Fruit fly (Drosophila melanogaster) whole organism: ENCODE data around the gene Ptp61F.

ENCODE experiments used
- pan ChIP-seq: fragments of >200 bp; optimal IDR thresholded peaks from 2 replicates; lab custom pipeline; 2017
- usp ChIP-seq: fragments of >200 bp; optimal IDR thresholded peaks from 2 replicates; lab custom pipeline; 2017; ENCODE audit warnings: missing biosample characterization, missing genetic modification characterization, mixed read lengths

DNA sequence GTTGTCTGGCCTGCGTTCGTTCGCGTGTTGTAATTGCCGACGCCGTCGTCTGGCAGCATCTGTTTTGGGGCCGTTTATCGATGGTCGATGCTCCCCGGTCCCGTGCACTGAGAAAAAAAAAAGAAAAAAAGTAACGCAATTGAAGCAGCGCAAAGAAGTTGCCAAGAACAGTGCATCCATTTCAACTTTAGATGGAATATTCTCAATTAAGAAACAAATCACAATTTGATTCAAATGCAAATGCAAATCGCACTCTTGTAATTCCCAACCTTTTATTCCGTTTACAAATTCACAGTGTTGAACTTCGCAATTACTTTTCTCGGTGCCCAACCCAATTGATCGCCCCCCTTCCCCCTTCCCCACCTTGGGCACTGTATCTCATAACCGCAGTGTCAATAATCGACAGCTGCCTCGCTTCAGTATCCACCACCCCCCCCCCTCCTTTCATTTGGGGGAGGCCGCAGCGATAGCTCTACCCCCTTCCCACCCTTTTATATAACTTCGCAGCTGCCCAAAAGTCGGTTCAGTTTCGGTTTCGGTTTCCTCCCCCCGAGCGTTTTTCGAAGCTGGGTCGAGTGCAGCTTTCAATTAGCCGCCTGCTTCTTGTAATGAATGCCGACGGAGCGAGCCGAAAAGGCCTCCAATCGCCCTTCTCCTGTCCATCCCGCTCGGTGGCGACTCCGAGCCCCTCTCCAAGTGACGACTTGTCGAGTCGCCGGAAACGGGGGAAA is 16.9 kb downstream of the Ptp61F start:
- TF ChIP-seq pan (lab: Kevin White, UChicago) (no peak), usp (GFP tag; lab: Kevin White, UChicago) (no peak)
